Worm (Caenorhabditis elegans): ENCODE results near the gene sar-1.

- TF ChIP-seq elt-3 (tag; optimal IDR thresholded peaks at IDR 0.05) (no peak), pha-4 (tag; optimal IDR thresholded peaks at IDR 0.05) (no peak), ztf-11 (tag; optimal IDR thresholded peaks at IDR 0.05) (no peak)
Observed at ce11 chrIV:4517066-4517465, 3.9 kb upstream of the sar-1 start, which contains the start of gene ZK180.5.

Measured in whole organism, mixed stage, embryonic.